Worm (Caenorhabditis elegans): ENCODE results near the gene hoe-1.
A peak's percentile ranks its signal among the peaks of the same experiment; 100 is the strongest.

hoe-1 gene

DNA sequence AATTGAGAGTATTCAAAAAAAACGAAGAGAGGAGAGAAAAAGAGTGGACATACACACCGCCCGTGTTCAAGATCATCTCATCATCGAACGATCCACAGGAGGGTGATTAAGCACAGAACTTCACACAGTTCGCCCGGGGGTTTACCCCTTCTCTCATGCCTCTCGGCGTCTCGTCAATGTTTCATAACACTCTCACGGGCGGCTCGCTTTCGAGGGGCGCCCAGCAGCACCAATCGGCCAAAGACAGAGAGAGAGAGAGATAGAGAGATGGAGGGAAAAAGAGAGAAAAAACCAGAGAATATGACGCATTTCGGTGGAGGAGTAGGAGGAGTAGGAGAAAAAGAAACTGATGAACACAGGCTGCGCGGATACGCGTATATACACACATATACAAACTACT, 38.9 kb downstream of the hoe-1 start:
- TF ChIP-seq pax-3 (tag; optimal IDR thresholded peaks at IDR 0.05) (no peak), lin-15B (tag; optimal IDR thresholded peaks at IDR 0.05) (peak; percentile 47), nhr-84 (tag; optimal IDR thresholded peaks at IDR 0.05) (no peak), lin-35 (GFP tag; optimal IDR thresholded peaks at IDR 0.05) (peak; percentile 58 to 59), fkh-8 (tag; optimal IDR thresholded peaks at IDR 0.05) (peak; percentile 59), skn-1 (tag; optimal IDR thresholded peaks at IDR 0.05) (peak; percentile 83), sptf-1 (tag; optimal IDR thresholded peaks at IDR 0.05) (no peak), dsc-1 (tag; optimal IDR thresholded peaks at IDR 0.05) (peak; percentile 21), mab-9 (GFP tag; IDR thresholded peaks at IDR 0.05) (no peak), tlp-1 (tag; optimal IDR thresholded peaks at IDR 0.05) (no peak), elt-3 (tag; optimal IDR thresholded peaks at IDR 0.05) (no peak), zag-1 (tag; optimal IDR thresholded peaks at IDR 0.05) (no peak), pag-3 (tag; optimal IDR thresholded peaks at IDR 0.05; ENCODE audit: borderline replicate concordance, insufficient read depth) (no peak), lin-14 (GFP tag; optimal IDR thresholded peaks at IDR 0.05) (peak; percentile 94), sox-4 (tag; optimal IDR thresholded peaks at IDR 0.05) (no peak), C16A3.4 (tag; optimal IDR thresholded peaks at IDR 0.05) (peak; percentile 41), hlh-4 (tag; optimal IDR thresholded peaks at IDR 0.05) (no peak), rnt-1 (tag; optimal IDR thresholded peaks at IDR 0.05) (peak; percentile 81), unc-86 (tag; optimal IDR thresholded peaks at IDR 0.05) (no peak), efl-3 (GFP tag; optimal IDR thresholded peaks at IDR 0.05) (no peak), isw-1 (GFP tag; IDR thresholded peaks at IDR 0.05) (no peak), snu-23 (GFP tag; optimal IDR thresholded peaks at IDR 0.05) (peak; percentile 75), nhr-19 (GFP tag; conservative IDR thresholded peaks at IDR 0.05) (peak; percentile 54), unc-130 (tag; optimal IDR thresholded peaks at IDR 0.05) (peak; percentile 31), nhr-28 (tag; optimal IDR thresholded peaks at IDR 0.05) (no peak), nhr-71 (tag; optimal IDR thresholded peaks at IDR 0.05) (peak; percentile 75), ceh-88 (GFP tag; IDR thresholded peaks at IDR 0.05) (no peak), hpl-2 (GFP tag; optimal IDR thresholded peaks at IDR 0.05) (no peak), ceh-82 (tag; optimal IDR thresholded peaks at IDR 0.05) (peak; percentile 33 to 54 (median 37)), lsy-2 (tag; optimal IDR thresholded peaks at IDR 0.05) (peak; percentile 42 to 72), nhr-47 (tag; optimal IDR thresholded peaks at IDR 0.05) (peak; percentile 64), efl-1 (optimal IDR thresholded peaks at IDR 0.05) (peak; percentile 47 to 59), efl-1 (GFP tag; optimal IDR thresholded peaks at IDR 0.05 in 1 of 2) (peak in 1 of 2 experiments; percentile 37), F16B12.6 (tag; optimal IDR thresholded peaks at IDR 0.05) (peak; percentile 43), mep-1 (tag; optimal IDR thresholded peaks at IDR 0.05) (peak; percentile 56), sup-37 (GFP tag; optimal IDR thresholded peaks at IDR 0.05) (no peak), ztf-4 (tag; optimal IDR thresholded peaks at IDR 0.05) (no peak), ceh-63 (GFP tag; optimal IDR thresholded peaks at IDR 0.05) (no peak), jun-1 (tag; optimal IDR thresholded peaks at IDR 0.05) (peak; percentile 28), ets-5 (GFP tag; IDR thresholded peaks at IDR 0.05) (no peak), mdl-1 (tag; optimal IDR thresholded peaks at IDR 0.05) (peak in 1 of 2 experiments; percentile 42), unc-62 (GFP tag; optimal IDR thresholded peaks at IDR 0.05) (no peak), lin-13 (GFP tag; optimal IDR thresholded peaks at IDR 0.05) (no peak), tbx-2 (tag; optimal IDR thresholded peaks at IDR 0.05) (peak; percentile 61), xbp-1 (tag; optimal IDR thresholded peaks at IDR 0.05) (peak; percentile 48), nhr-20 (tag; optimal IDR thresholded peaks at IDR 0.05) (peak; percentile 76), nhr-237 (tag; optimal IDR thresholded peaks at IDR 0.05) (peak; percentile 29), nhr-77 (tag; optimal IDR thresholded peaks at IDR 0.05) (peak; percentile 57), egl-27 (tag; optimal IDR thresholded peaks at IDR 0.05) (no peak), swsn-7 (tag; optimal IDR thresholded peaks at IDR 0.05) (peak; percentile 56), nhr-11 (tag; optimal IDR thresholded peaks at IDR 0.05) (no peak), nhr-76 (tag; optimal IDR thresholded peaks at IDR 0.05) (no peak), elt-2 (tag; optimal IDR thresholded peaks at IDR 0.05) (peak; percentile 3), nhr-90 (tag; optimal IDR thresholded peaks at IDR 0.05; ENCODE audit: poor library complexity) (peak; percentile 34)
